Fruit fly (Drosophila melanogaster): ENCODE measurements around the gene simj.

DNA sequence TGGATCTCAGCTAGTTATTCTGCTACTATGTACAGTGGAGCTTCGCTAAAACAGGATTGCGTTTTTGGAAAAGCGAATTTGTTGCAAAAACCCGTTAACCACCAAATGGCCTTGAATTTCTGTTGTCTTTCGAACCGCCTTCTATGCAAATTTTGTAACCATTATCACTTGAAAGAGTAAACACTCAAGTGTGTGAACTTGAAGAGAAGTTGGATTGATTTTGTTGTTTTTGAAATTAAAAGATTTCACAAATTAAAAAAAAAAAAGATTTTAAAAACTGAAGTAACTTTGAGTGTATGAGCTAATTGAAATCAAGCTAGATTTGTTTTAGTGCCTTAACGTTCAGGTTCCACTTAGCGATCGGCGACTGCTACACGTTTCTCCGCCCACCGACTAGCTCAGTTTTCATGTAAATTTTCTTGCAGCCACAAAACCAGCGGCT lies 19.4 kb downstream of the simj start:
- no peak for TF ChIP-seq Myc (optimal IDR thresholded peaks at IDR 0.05)
- TF ChIP-seq psq (optimal IDR thresholded peaks at IDR 0.05), result no peak
- TF ChIP-seq h (optimal IDR thresholded peaks at IDR 0.05), result no peak
